Worm (Caenorhabditis elegans) whole organism, mixed stage, embryonic: ENCODE data around the gene Y57G11C.51.
A peak's percentile ranks its signal among the peaks of the same experiment; 100 is the strongest.

ENCODE experiments used
- M03D4.4 ChIP-seq: sonication (generic microtip); optimal IDR thresholded peaks from 2 replicates; lab custom pipeline; 2017; ENCODE audit warnings: mild to moderate bottlenecking, missing genetic modification characterization, missing compliant biosample characterization
- bed-3 ChIP-seq: fragments of 200-800 bp; sonication (Bioruptor generic); optimal IDR thresholded peaks from 3 replicates; lab custom pipeline; 2018; ENCODE audit warnings: mild to moderate bottlenecking, missing genetic modification characterization, moderate library complexity, missing compliant biosample characterization
- blmp-1 ChIP-seq: fragments of 150-350 bp; optimal IDR thresholded peaks from 2 replicates; lab custom pipeline; 2014; ENCODE audit warnings: missing biosample characterization, missing genetic modification characterization
- ceh-39 ChIP-seq: fragments of 150-350 bp; optimal IDR thresholded peaks from 2 replicates; lab custom pipeline; 2014; ENCODE audit warnings: missing biosample characterization, missing genetic modification characterization
- ceh-43 ChIP-seq: fragments of 200-800 bp; sonication (Bioruptor generic); optimal IDR thresholded peaks from 2 replicates; lab custom pipeline; 2018; ENCODE audit warnings: mild to moderate bottlenecking, missing genetic modification characterization, moderate library complexity, missing compliant biosample characterization
- ceh-83 ChIP-seq: fragments of 200-800 bp; sonication (Bioruptor generic); optimal IDR thresholded peaks from 2 replicates; lab custom pipeline; 2018; ENCODE audit warnings: mild to moderate bottlenecking, missing genetic modification characterization, missing compliant biosample characterization
- ces-1 ChIP-seq: fragments of 150-350 bp; optimal IDR thresholded peaks from 2 replicates; lab custom pipeline; 2014; ENCODE audit warnings: missing biosample characterization, missing genetic modification reagents, missing genetic modification characterization
- cnd-1 ChIP-seq: fragments of 200-800 bp; sonication (Bioruptor generic); optimal IDR thresholded peaks from 2 replicates; lab custom pipeline; 2018; ENCODE audit warnings: mild to moderate bottlenecking, missing genetic modification characterization, missing compliant biosample characterization
- drap-1 ChIP-seq: fragments of 200-800 bp; sonication (Bioruptor generic); optimal IDR thresholded peaks from 3 replicates; lab custom pipeline; 2018; ENCODE audit warnings: mild to moderate bottlenecking, missing genetic modification characterization, missing compliant biosample characterization
- elt-1 ChIP-seq: sonication (generic microtip); optimal IDR thresholded peaks from 2 replicates; lab custom pipeline; 2017; ENCODE audit warnings: missing genetic modification characterization, mild to moderate bottlenecking, missing compliant biosample characterization, antibody characterized with exemption, moderate library complexity, borderline replicate concordance; ENCODE audit not compliant: insufficient read depth
- elt-3 ChIP-seq: fragments of 150-350 bp; optimal IDR thresholded peaks from 2 replicates; lab custom pipeline; 2014; ENCODE audit warnings: missing biosample characterization, missing genetic modification characterization
- flh-1 ChIP-seq: fragments of 200-800 bp; sonication (Bioruptor generic); optimal IDR thresholded peaks from 2 replicates; lab custom pipeline; 2018; ENCODE audit warnings: mild to moderate bottlenecking, missing genetic modification characterization, moderate library complexity, missing compliant biosample characterization
- ham-2 ChIP-seq: fragments of 200-800 bp; sonication (Bioruptor generic); optimal IDR thresholded peaks from 2 replicates; lab custom pipeline; 2018; ENCODE audit warnings: mild to moderate bottlenecking, missing genetic modification characterization, missing compliant biosample characterization
- hlh-1 ChIP-seq: fragments of 150-350 bp; optimal IDR thresholded peaks from 2 replicates; lab custom pipeline; 2014; ENCODE audit warnings: missing biosample characterization, missing genetic modification reagents, missing genetic modification characterization
- lin-13 ChIP-seq: fragments of 150-350 bp; optimal IDR thresholded peaks from 2 replicates; lab custom pipeline; 2014; ENCODE audit warnings: missing biosample characterization, missing genetic modification characterization
- lin-32 ChIP-seq: fragments of 200-800 bp; sonication (Bioruptor generic); optimal IDR thresholded peaks from 2 replicates; lab custom pipeline; 2018; ENCODE audit warnings: mild to moderate bottlenecking, missing genetic modification characterization, missing compliant biosample characterization
- lsy-2 ChIP-seq: fragments of 150-350 bp; optimal IDR thresholded peaks from 2 replicates; lab custom pipeline; 2014; ENCODE audit warnings: missing biosample characterization, missing genetic modification characterization
- mab-5 ChIP-seq: fragments of 150-350 bp; optimal IDR thresholded peaks from 2 replicates; lab custom pipeline; 2014; ENCODE audit warnings: missing biosample characterization, missing genetic modification characterization
- mep-1 ChIP-seq: fragments of 150-350 bp; optimal IDR thresholded peaks from 2 replicates; lab custom pipeline; 2017; ENCODE audit warnings: missing biosample characterization, missing genetic modification reagents, missing genetic modification characterization, inconsistent platforms
- mls-2 ChIP-seq: sonication (generic microtip); optimal IDR thresholded peaks from 2 replicates; lab custom pipeline; 2016; ENCODE audit warnings: mild to moderate bottlenecking, missing genetic modification characterization, moderate library complexity, missing compliant biosample characterization
- nhr-12 ChIP-seq: fragments of 150-350 bp; optimal IDR thresholded peaks from 2 replicates; lab custom pipeline; 2014; ENCODE audit warnings: missing biosample characterization, missing genetic modification characterization
- nhr-2 ChIP-seq: fragments of 150-350 bp; optimal IDR thresholded peaks from 2 replicates; lab custom pipeline; 2014; ENCODE audit warnings: missing biosample characterization, missing genetic modification characterization
- nhr-237 ChIP-seq: fragments of 150-350 bp; optimal IDR thresholded peaks from 2 replicates; lab custom pipeline; 2014; ENCODE audit warnings: missing biosample characterization, missing genetic modification characterization
- pha-4 ChIP-seq: fragments of 150-350 bp; optimal IDR thresholded peaks from 2 replicates; lab custom pipeline; 2018; ENCODE audit warnings: missing biosample characterization, missing genetic modification reagents, missing genetic modification characterization
- sem-2 ChIP-seq: fragments of 200-800 bp; sonication (Bioruptor generic); optimal IDR thresholded peaks from 2 replicates; lab custom pipeline; 2018; ENCODE audit warnings: mild to moderate bottlenecking, missing genetic modification characterization, missing compliant biosample characterization
- sptf-1 ChIP-seq: sonication (generic microtip); optimal IDR thresholded peaks from 2 replicates; lab custom pipeline; 2017; ENCODE audit warnings: mild to moderate bottlenecking, missing genetic modification characterization, moderate library complexity, missing compliant biosample characterization
- tbx-8 ChIP-seq: fragments of 200-800 bp; sonication (Bioruptor generic); optimal IDR thresholded peaks from 2 replicates; lab custom pipeline; 2018; ENCODE audit warnings: mild to moderate bottlenecking, missing genetic modification characterization, moderate library complexity, missing compliant biosample characterization
- unc-120 ChIP-seq: sonication (generic microtip); optimal IDR thresholded peaks from 2 replicates; lab custom pipeline; 2017; ENCODE audit warnings: missing genetic modification characterization, missing compliant biosample characterization; ENCODE audit not compliant: poor library complexity, severe bottlenecking
- unc-39 ChIP-seq: fragments of 150-350 bp; optimal IDR thresholded peaks from 2 replicates; lab custom pipeline; 2014; ENCODE audit warnings: missing biosample characterization, missing genetic modification characterization
- unc-62 ChIP-seq: fragments of 150-350 bp; optimal IDR thresholded peaks from 2 replicates; lab custom pipeline; 2014; ENCODE audit warnings: missing biosample characterization, missing genetic modification reagents, missing genetic modification characterization
- zip-8 ChIP-seq: fragments of 150-350 bp; optimal IDR thresholded peaks from 2 replicates; lab custom pipeline; 2014; ENCODE audit warnings: missing biosample characterization, missing genetic modification characterization
- ztf-11 ChIP-seq: fragments of 150-350 bp; optimal IDR thresholded peaks from 2 replicates; lab custom pipeline; 2014; ENCODE audit warnings: missing biosample characterization, missing genetic modification characterization

Gene Y57G11C.51

DNA sequence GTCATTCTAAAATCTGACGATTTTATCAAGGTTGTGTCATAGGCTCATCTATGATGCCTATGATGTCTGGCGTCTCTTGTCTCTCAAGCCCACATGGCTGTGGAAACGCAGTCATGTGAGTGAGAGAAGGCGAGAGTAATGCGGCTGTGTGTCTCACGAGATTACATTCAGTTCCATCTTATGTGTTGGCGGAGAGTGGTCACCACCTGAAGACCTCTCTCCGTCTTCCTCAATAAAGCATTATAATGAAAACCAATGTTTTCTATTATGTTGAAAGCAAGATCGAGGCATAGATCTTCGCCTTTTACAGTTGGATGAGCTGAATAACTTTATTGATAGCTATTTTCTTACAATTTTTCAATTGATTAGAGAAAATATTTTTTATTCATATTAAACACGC is 11.0 kb downstream of the Y57G11C.51 start:
- TF ChIP-seq mep-1 (peak; percentile 26), unc-62 (peak; percentile 43), ces-1 (GFP tag; lab: Kevin White, UChicago) (peak; percentile 12)

- TF ChIP-seq elt-3 (no peak), lsy-2 (tag; lab: Kevin White, UChicago) (no peak), ceh-43 (GFP tag; lab: Kevin White, UChicago) (no peak), lin-13 (tag; lab: Kevin White, UChicago) (no peak), unc-39 (tag; lab: Kevin White, UChicago) (no peak), flh-1 (GFP tag; lab: Kevin White, UChicago) (no peak), mab-5 (tag; lab: Kevin White, UChicago) (no peak), pha-4 (no peak), sem-2 (GFP tag; lab: Kevin White, UChicago) (no peak), ztf-11 (tag; lab: Kevin White, UChicago) (no peak), bed-3 (GFP tag; lab: Kevin White, UChicago) (no peak), mep-1 (no peak), nhr-237 (no peak), ces-1 (GFP tag; lab: Kevin White, UChicago) (no peak), unc-120 (tag; lab: Kevin White, UChicago) (no peak), sptf-1 (tag; lab: Kevin White, UChicago) (no peak), cnd-1 (tag; lab: Kevin White, UChicago) (no peak), zip-8 (tag; lab: Kevin White, UChicago) (no peak), nhr-12 (tag; lab: Kevin White, UChicago) (no peak), hlh-1 (no peak)
Observed at ce11 chrIV:14760845-14761244, 13.5 kb downstream of the Y57G11C.51 start, which contains the start of gene ptp-5.2. Gene ptp-5.2, minus strand, starts transcription at chrIV:14760945.

DNA sequence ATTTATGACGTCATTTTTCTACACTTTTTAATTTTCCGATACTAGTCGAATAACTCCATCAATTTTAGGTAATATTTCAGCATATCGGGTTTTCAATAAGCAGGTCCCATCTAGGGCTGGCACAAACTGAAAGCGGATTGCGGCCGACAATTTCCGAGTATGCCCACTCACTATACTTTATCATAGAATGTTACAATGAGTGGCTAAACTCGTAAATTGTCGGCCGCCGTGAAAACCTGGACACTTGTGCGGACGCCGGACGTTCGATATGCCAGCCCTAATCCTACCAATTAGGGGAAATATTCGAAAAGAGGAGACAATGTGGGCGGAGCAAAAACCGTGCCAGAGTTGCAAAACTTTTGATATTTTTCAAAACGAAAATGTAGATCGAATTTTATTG is 14.7 kb downstream of the Y57G11C.51 start:
- no peak for TF ChIP-seq ceh-39
- TF ChIP-seq ceh-83 (GFP tag; lab: Kevin White, UChicago), result no peak
- no peak for TF ChIP-seq nhr-2
- no peak for TF ChIP-seq flh-1 (GFP tag; lab: Kevin White, UChicago)
- no peak for TF ChIP-seq blmp-1 (tag; lab: Kevin White, UChicago)
- no peak for TF ChIP-seq drap-1 (GFP tag; lab: Kevin White, UChicago)
- no peak for TF ChIP-seq mab-5 (tag; lab: Kevin White, UChicago)
- no peak for TF ChIP-seq lin-13 (tag; lab: Kevin White, UChicago)
- no peak for TF ChIP-seq unc-39 (tag; lab: Kevin White, UChicago)
- no peak for TF ChIP-seq nhr-12 (tag; lab: Kevin White, UChicago)
- no peak for TF ChIP-seq nhr-237
- no peak for TF ChIP-seq sptf-1 (tag; lab: Kevin White, UChicago)
- TF ChIP-seq unc-62, result no peak
- TF ChIP-seq ceh-43 (GFP tag; lab: Kevin White, UChicago), result no peak
- no peak for TF ChIP-seq sem-2 (GFP tag; lab: Kevin White, UChicago)
- no peak for TF ChIP-seq ham-2
- no peak for TF ChIP-seq zip-8 (tag; lab: Kevin White, UChicago)
- TF ChIP-seq ces-1 (GFP tag; lab: Kevin White, UChicago), result no peak
- no peak for TF ChIP-seq mls-2 (tag; lab: Kevin White, UChicago)

DNA sequence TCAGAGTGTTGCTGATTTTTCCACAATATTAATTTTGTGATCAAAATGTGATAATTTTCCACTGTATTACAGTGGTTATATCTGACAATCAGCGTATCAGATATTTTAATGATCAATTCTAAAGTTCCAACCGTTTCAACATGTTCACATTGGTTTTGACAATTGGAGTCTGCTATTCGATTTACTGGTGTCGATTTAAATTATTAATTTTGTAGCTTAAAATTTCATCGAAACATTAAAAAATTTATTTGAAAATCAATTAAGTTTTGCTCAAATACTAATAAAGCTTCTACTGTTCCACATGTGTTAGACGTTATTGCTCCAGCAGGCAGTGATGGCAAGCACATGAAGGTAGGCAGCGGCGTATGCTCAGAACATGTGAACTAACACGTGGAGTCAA is 16.6 kb downstream of the Y57G11C.51 start:
- no peak for TF ChIP-seq zip-8 (tag; lab: Kevin White, UChicago)
- TF ChIP-seq elt-1 (tag; lab: Kevin White, UChicago), result no peak
- no peak for TF ChIP-seq flh-1 (GFP tag; lab: Kevin White, UChicago)
- no peak for TF ChIP-seq unc-39 (tag; lab: Kevin White, UChicago)
- TF ChIP-seq lin-32 (GFP tag; lab: Kevin White, UChicago), result no peak
- TF ChIP-seq ceh-43 (GFP tag; lab: Kevin White, UChicago), result no peak
- TF ChIP-seq lin-13 (tag; lab: Kevin White, UChicago), result no peak
- no peak for TF ChIP-seq mab-5 (tag; lab: Kevin White, UChicago)
- TF ChIP-seq sem-2 (GFP tag; lab: Kevin White, UChicago), result no peak
- TF ChIP-seq nhr-237, result no peak
- no peak for TF ChIP-seq unc-120 (tag; lab: Kevin White, UChicago)
- no peak for TF ChIP-seq pha-4
- no peak for TF ChIP-seq tbx-8
- TF ChIP-seq mep-1, result no peak
- TF ChIP-seq sptf-1 (tag; lab: Kevin White, UChicago), result no peak
- TF ChIP-seq ces-1 (GFP tag; lab: Kevin White, UChicago), result no peak
- no peak for TF ChIP-seq ham-2
- TF ChIP-seq M03D4.4 (tag; lab: Kevin White, UChicago), result no peak
